Worm (Caenorhabditis elegans) whole organism, L4 larva: ENCODE results near the gene msp-76.

Experiments
- F26F4.8 ChIP-seq: fragments of 200-800 bp; sonication (Bioruptor generic); conservative IDR thresholded peaks from 2 replicates; pipeline ENCODE4 v1.3.6; 2022; ENCODE audit warnings: missing genetic modification characterization, missing compliant biosample characterization
- F44E2.7 ChIP-seq: fragments of 200-800 bp; sonication (Bioruptor generic); IDR thresholded peaks from 2 replicates; pipeline ENCODE4 v2.1.2; 2022; ENCODE audit warnings: missing genetic modification characterization, missing compliant biosample characterization
- T20F7.1 ChIP-seq: fragments of 200-800 bp; sonication (Bioruptor generic); optimal IDR thresholded peaks from 2 replicates; lab custom pipeline; 2018; ENCODE audit warnings: mild to moderate bottlenecking, missing genetic modification characterization, missing compliant biosample characterization
- T26A8.4 ChIP-seq: fragments of 200-800 bp; sonication (Bioruptor generic); IDR thresholded peaks from 2 replicates; pipeline ENCODE4 v1.3.6; 2022; ENCODE audit warnings: missing genetic modification characterization, missing compliant biosample characterization
- Y105C5A.15 ChIP-seq: fragments of 200-800 bp; sonication (Bioruptor generic); IDR thresholded peaks from 2 replicates; pipeline ENCODE4 v1.3.6; 2022; ENCODE audit warnings: missing genetic modification characterization, missing compliant biosample characterization
- ZK337.2 ChIP-seq: fragments of 200-800 bp; sonication (Bioruptor generic); IDR thresholded peaks from 2 replicates; pipeline ENCODE4 v1.3.6; 2022; ENCODE audit warnings: missing genetic modification reagents, missing genetic modification characterization, missing compliant biosample characterization
- ZK546.5 ChIP-seq, 2 experiments: sonication (generic microtip); optimal IDR thresholded peaks; 2 replicates each; lab custom pipeline; 2017; ENCODE audit warnings: missing biosample characterization in 2 of 2, missing genetic modification characterization in 2 of 2
- aha-1 ChIP-seq: fragments of 150-350 bp; peaks from one replicate; lab custom pipeline; 2014; ENCODE audit warnings: missing biosample characterization, missing genetic modification characterization
- aly-2 ChIP-seq: sonication (generic microtip); optimal IDR thresholded peaks from 2 replicates; lab custom pipeline; 2018; ENCODE audit warnings: missing biosample characterization, missing genetic modification characterization
- arid-1 ChIP-seq: fragments of 200-800 bp; sonication (Bioruptor generic); conservative IDR thresholded peaks from 2 replicates; pipeline ENCODE4 v1.3.6; 2022; ENCODE audit warnings: missing genetic modification reagents, missing genetic modification characterization, missing compliant biosample characterization
- attf-4 ChIP-seq: sonication (generic microtip); optimal IDR thresholded peaks from 3 replicates; lab custom pipeline; 2017; ENCODE audit warnings: missing biosample characterization, missing genetic modification characterization
- ceh-28 ChIP-seq: fragments of 150-350 bp; optimal IDR thresholded peaks from 2 replicates; lab custom pipeline; 2014; ENCODE audit warnings: missing biosample characterization, missing genetic modification reagents, missing genetic modification characterization
- ces-1 ChIP-seq: fragments of 150-350 bp; sonication (generic microtip); optimal IDR thresholded peaks from 4 replicates; lab custom pipeline; 2014; ENCODE audit warnings: missing biosample characterization, missing genetic modification reagents, missing genetic modification characterization
- ctbp-1 ChIP-seq: fragments of 200-800 bp; sonication (Bioruptor generic); IDR thresholded peaks from 2 replicates; pipeline ENCODE4 v1.3.6; 2022; ENCODE audit warnings: missing genetic modification reagents, missing genetic modification characterization, missing compliant biosample characterization
- daf-16 ChIP-seq, 3 experiments: sonication (generic microtip); optimal IDR thresholded peaks; 2 replicates each; lab custom pipeline; 2016 to 2017; ENCODE audit warnings: missing genetic modification characterization in 3 of 3, missing genetic modification reagents in 3 of 3, mild to moderate bottlenecking in 2 of 3, missing compliant biosample characterization in 2 of 3, missing biosample characterization in 1 of 3, moderate library complexity in 1 of 3
- daf-19 ChIP-seq: fragments of 200-800 bp; sonication (Bioruptor generic); conservative IDR thresholded peaks from 2 replicates; pipeline ENCODE4 v1.3.6; 2022; ENCODE audit warnings: missing genetic modification characterization, missing compliant biosample characterization
- daf-8 ChIP-seq: fragments of 200-800 bp; sonication (Bioruptor generic); IDR thresholded peaks from 2 replicates; pipeline ENCODE4 v1.3.6; 2022; ENCODE audit warnings: missing genetic modification characterization, missing compliant biosample characterization
- dmd-6 ChIP-seq: fragments of 200-800 bp; sonication (Bioruptor generic); IDR thresholded peaks from 2 replicates; pipeline ENCODE4 v1.3.6; 2022; ENCODE audit warnings: missing genetic modification reagents, missing genetic modification characterization, missing compliant biosample characterization
- dmd-8 ChIP-seq: fragments of 200-800 bp; sonication (Bioruptor generic); IDR thresholded peaks from 2 replicates; pipeline ENCODE4 v1.3.6; 2022; ENCODE audit warnings: missing genetic modification characterization, missing compliant biosample characterization
- duxl-1 ChIP-seq: sonication (generic microtip); optimal IDR thresholded peaks from 2 replicates; lab custom pipeline; 2016; ENCODE audit warnings: mild to moderate bottlenecking, missing genetic modification characterization, moderate library complexity, missing compliant biosample characterization; ENCODE audit not compliant: poor library complexity
- dve-1 ChIP-seq: sonication (generic microtip); optimal IDR thresholded peaks from 2 replicates; lab custom pipeline; 2017; ENCODE audit warnings: antibody characterized with exemption, mild to moderate bottlenecking, missing genetic modification characterization, missing compliant biosample characterization; ENCODE audit not compliant: insufficient read depth
- egl-43 ChIP-seq: fragments of 200-800 bp; sonication (Bioruptor generic); IDR thresholded peaks from 2 replicates; pipeline ENCODE4 v1.3.6; 2022; ENCODE audit warnings: missing genetic modification reagents, missing genetic modification characterization, missing compliant biosample characterization
- hlh-11 ChIP-seq: fragments of 200-800 bp; sonication (Bioruptor generic); optimal IDR thresholded peaks from 2 replicates; lab custom pipeline; 2018; ENCODE audit warnings: mild to moderate bottlenecking, missing genetic modification characterization, missing compliant biosample characterization
- hlh-30 ChIP-seq: sonication (generic microtip); optimal IDR thresholded peaks from 2 replicates; lab custom pipeline; 2017; ENCODE audit warnings: antibody characterized with exemption, mild to moderate bottlenecking, missing genetic modification characterization, missing compliant biosample characterization; ENCODE audit not compliant: insufficient read depth
- lin-1 ChIP-seq: fragments of 200-800 bp; sonication (Bioruptor generic); IDR thresholded peaks from 2 replicates; pipeline ENCODE4 v1.3.6; 2022; ENCODE audit warnings: missing genetic modification reagents, missing genetic modification characterization, missing compliant biosample characterization
- lin-13 ChIP-seq: fragments of 150-350 bp; optimal IDR thresholded peaks from 2 replicates; lab custom pipeline; 2014; ENCODE audit warnings: missing biosample characterization, missing genetic modification reagents, missing genetic modification characterization
- lsy-2 ChIP-seq, 2 experiments: fragments of 150-350 bp in 1 of 2; sonication (generic microtip) in 1 of 2; optimal IDR thresholded peaks; 2 replicates each; lab custom pipeline; 2014 to 2017; ENCODE audit warnings: missing biosample characterization in 2 of 2, missing genetic modification characterization in 2 of 2
- madf-9 ChIP-seq: fragments of 200-800 bp; sonication (Bioruptor generic); conservative IDR thresholded peaks from 2 replicates; pipeline ENCODE4 v1.3.6; 2022; ENCODE audit warnings: missing genetic modification reagents, missing genetic modification characterization, missing compliant biosample characterization
- mes-2 ChIP-seq: sonication (generic microtip); optimal IDR thresholded peaks from 2 replicates; lab custom pipeline; 2016; ENCODE audit warnings: missing genotype, mild to moderate bottlenecking, missing genetic modification characterization, missing compliant biosample characterization; ENCODE audit not compliant: poor library complexity, severe bottlenecking
- mxl-3 ChIP-seq: fragments of 200-800 bp; sonication (Bioruptor generic); optimal IDR thresholded peaks from 2 replicates; lab custom pipeline; 2018; ENCODE audit warnings: mild to moderate bottlenecking, missing genetic modification characterization, missing compliant biosample characterization
- nhr-111 ChIP-seq: fragments of 200-800 bp; sonication (Bioruptor generic); optimal IDR thresholded peaks from 2 replicates; lab custom pipeline; 2018; ENCODE audit warnings: mild to moderate bottlenecking, missing genetic modification characterization, missing compliant biosample characterization
- nhr-237 ChIP-seq: sonication (generic microtip); optimal IDR thresholded peaks from 2 replicates; lab custom pipeline; 2017; ENCODE audit warnings: missing biosample characterization, missing genetic modification characterization
- nhr-25 ChIP-seq: sonication (generic microtip); optimal IDR thresholded peaks from 2 replicates; lab custom pipeline; 2017; ENCODE audit warnings: missing genetic modification characterization, mild to moderate bottlenecking, missing compliant biosample characterization, antibody characterized with exemption, moderate library complexity, borderline replicate concordance; ENCODE audit not compliant: insufficient read depth
- nhr-41 ChIP-seq: fragments of 200-800 bp; sonication (Bioruptor generic); IDR thresholded peaks from 2 replicates; pipeline ENCODE4 v1.3.6; 2022; ENCODE audit warnings: missing genetic modification reagents, missing genetic modification characterization, missing compliant biosample characterization
- nhr-42 ChIP-seq: fragments of 200-800 bp; sonication (Bioruptor generic); IDR thresholded peaks from 2 replicates; pipeline ENCODE4 v1.3.6; 2022; ENCODE audit warnings: missing genetic modification characterization, missing compliant biosample characterization
- rbr-2 ChIP-seq: sonication (generic microtip); optimal IDR thresholded peaks from 2 replicates; lab custom pipeline; 2016; ENCODE audit warnings: missing genotype, missing genetic modification characterization, missing compliant biosample characterization
- set-16 ChIP-seq: fragments of 200-800 bp; sonication (Bioruptor generic); IDR thresholded peaks from 2 replicates; pipeline ENCODE4 v1.3.6; 2022; ENCODE audit warnings: missing genetic modification reagents, missing genetic modification characterization, missing compliant biosample characterization
- unc-130 ChIP-seq: sonication (generic microtip); optimal IDR thresholded peaks from 2 replicates; lab custom pipeline; 2016; ENCODE audit warnings: missing genetic modification reagents, missing genetic modification characterization, missing compliant biosample characterization
- unc-62 ChIP-seq, 3 experiments: fragments of 150-350 bp in 1 of 3; sonication (generic microtip); optimal IDR thresholded peaks in 2 of 3; peaks in 1 of 3; 1 replicate in 1 of 3; 2 replicates in 2 of 3; lab custom pipeline; 2014 to 2017; ENCODE audit warnings: missing biosample characterization in 3 of 3, missing genetic modification characterization in 3 of 3, missing genetic modification reagents in 3 of 3, missing genotype in 1 of 3
- vab-7 ChIP-seq: fragments of 200-800 bp; sonication (Bioruptor generic); IDR thresholded peaks from 2 replicates; pipeline ENCODE4 v1.3.6; 2022; ENCODE audit warnings: missing genetic modification reagents, missing genetic modification characterization, missing compliant biosample characterization
- zfp-3 ChIP-seq: fragments of 200-800 bp; sonication (Bioruptor generic); conservative IDR thresholded peaks from 2 replicates; pipeline ENCODE4 v1.3.6; 2022; ENCODE audit warnings: missing genetic modification reagents, missing genetic modification characterization, missing compliant biosample characterization
- ztf-7 ChIP-seq: fragments of 150-350 bp; optimal IDR thresholded peaks from 2 replicates; lab custom pipeline; 2014; ENCODE audit warnings: missing biosample characterization, missing genetic modification characterization

Gene msp-76

DNA sequence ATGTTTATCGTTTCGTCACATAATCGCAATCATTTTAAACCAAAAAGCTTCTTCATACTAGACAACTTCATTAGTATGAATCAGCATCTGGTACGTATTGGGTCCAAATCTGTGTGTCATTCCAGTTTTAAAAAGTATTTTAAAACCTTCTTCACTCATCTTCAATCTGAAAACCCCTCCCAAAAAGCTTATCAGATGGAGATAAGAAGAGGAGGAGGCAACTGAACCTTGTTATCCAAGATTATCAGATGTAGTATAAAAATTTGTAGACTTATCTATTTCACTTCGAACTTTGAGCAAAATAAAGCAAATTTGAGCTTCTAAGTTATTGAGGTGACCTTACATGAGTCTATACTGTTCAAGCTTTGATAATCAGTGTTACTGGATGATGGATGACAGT lies 21.1 kb downstream of the msp-76 start, which contains the start of gene nhr-38:
Gene nhr-38 (plus strand): TSS at position 301 of the 400 bp plus-strand sequence.
- TF ChIP-seq unc-62 (GFP tag; optimal IDR thresholded peaks at IDR 0.05 in 1 of 2; lab: Kevin White, UChicago) (peak in 1 of 2 experiments; percentile 41), unc-62 (tag; optimal IDR thresholded peaks at IDR 0.05; lab: Kevin White, UChicago) (no peak), nhr-41 (GFP tag; lab: Robert Waterston, UW) (no peak)

ce11 chrIV:9712782-9713181 lies 24.0 kb downstream of the msp-76 start, which contains the start of gene K01H12.4:
Gene K01H12.4, plus strand, starts transcription at chrIV:9713082.
- TF ChIP-seq ces-1 (GFP tag; lab: Kevin White, UChicago), result no peak
- peak; percentile 28 for TF ChIP-seq aha-1

DNA sequence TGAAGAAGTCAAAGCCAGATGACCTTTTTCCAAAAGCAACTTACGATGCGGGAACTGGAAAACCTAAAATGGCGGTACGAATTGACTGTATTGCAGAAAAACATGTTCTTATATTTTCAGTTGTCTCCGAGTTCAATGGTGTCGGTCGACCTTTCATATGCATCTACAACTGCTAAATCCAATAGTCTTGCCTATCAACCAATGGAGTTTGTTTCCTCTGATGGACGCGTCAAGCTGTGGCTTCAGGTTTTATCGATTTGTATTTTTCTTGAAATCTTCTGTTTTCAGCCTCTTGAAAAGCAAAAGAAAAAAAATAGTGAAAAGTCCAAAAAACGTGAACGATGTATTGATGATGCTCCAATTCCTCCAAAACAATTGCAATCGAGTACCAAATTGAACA lies 25.4 kb downstream of the msp-76 start:
- no peak for TF ChIP-seq F44E2.7
- no peak for TF ChIP-seq T20F7.1 (GFP tag; lab: Kevin White, UChicago)
- TF ChIP-seq egl-43 (GFP tag; lab: Robert Waterston, UW), result no peak
- TF ChIP-seq unc-62 (GFP tag; optimal IDR thresholded peaks at IDR 0.05 in 1 of 2; lab: Kevin White, UChicago), result peak in 1 of 2 experiments; percentile 94
- no peak for TF ChIP-seq unc-62 (tag; optimal IDR thresholded peaks at IDR 0.05; lab: Kevin White, UChicago)

- TF ChIP-seq nhr-42 (GFP tag; lab: Robert Waterston, UW) (no peak), dve-1 (tag; lab: Kevin White, UChicago) (peak; percentile 84), aha-1 (no peak), T20F7.1 (GFP tag; lab: Kevin White, UChicago) (peak; percentile 37), Y105C5A.15 (no peak), lin-1 (GFP tag; lab: Robert Waterston, UW) (no peak), set-16 (no peak), ctbp-1 (GFP tag; lab: Robert Waterston, UW) (no peak), lsy-2 (tag; optimal IDR thresholded peaks at IDR 0.05; lab: Kevin White, UChicago) (peak in 1 of 2 experiments; percentile 53), ceh-28 (tag; lab: Kevin White, UChicago) (no peak), daf-19 (GFP tag; lab: Robert Waterston, UW) (no peak), zfp-3 (no peak), ZK337.2 (GFP tag; lab: Robert Waterston, UW) (no peak), ZK546.5 (tag; optimal IDR thresholded peaks at IDR 0.05; lab: Kevin White, UChicago) (no peak), mes-2 (tag; lab: Kevin White, UChicago) (no peak), lin-13 (no peak), hlh-30 (tag; lab: Kevin White, UChicago) (peak; percentile 27), nhr-25 (no peak), dmd-8 (GFP tag; lab: Robert Waterston, UW) (no peak), dmd-6 (GFP tag; lab: Robert Waterston, UW) (peak; percentile 80), nhr-111 (GFP tag; lab: Kevin White, UChicago) (no peak), unc-130 (GFP tag; lab: Kevin White, UChicago) (no peak), daf-8 (GFP tag; lab: Robert Waterston, UW) (no peak), attf-4 (tag; lab: Kevin White, UChicago) (no peak), nhr-237 (tag; lab: Kevin White, UChicago) (no peak), T26A8.4 (GFP tag; lab: Robert Waterston, UW) (no peak), nhr-41 (GFP tag; lab: Robert Waterston, UW) (no peak), F26F4.8 (GFP tag; lab: Robert Waterston, UW) (no peak), vab-7 (no peak), unc-62 (GFP tag; optimal IDR thresholded peaks at IDR 0.05 in 1 of 2; lab: Kevin White, UChicago) (no peak), unc-62 (tag; optimal IDR thresholded peaks at IDR 0.05; lab: Kevin White, UChicago) (no peak), daf-16 (GFP tag; optimal IDR thresholded peaks at IDR 0.05; lab: Kevin White, UChicago) (no peak), daf-16 (tag; optimal IDR thresholded peaks at IDR 0.05; lab: Kevin White, UChicago) (peak; percentile 52), madf-9 (GFP tag; lab: Robert Waterston, UW) (no peak), duxl-1 (tag; lab: Kevin White, UChicago) (no peak), hlh-11 (tag; lab: Kevin White, UChicago) (no peak), mxl-3 (GFP tag; lab: Kevin White, UChicago) (no peak), rbr-2 (tag; lab: Kevin White, UChicago) (no peak), ztf-7 (peak; percentile 72), aly-2 (no peak), arid-1 (GFP tag; lab: Robert Waterston, UW) (no peak)
These were observed 27.7 kb downstream of the msp-76 start for ce11 chrIV:9716490-9716889.
